Worm (Caenorhabditis elegans) whole organism, midembryonic: ENCODE data around the gene T13F2.6.

Experiments used
- flt-1 ChIP-seq: fragments of 200-800 bp; sonication (Bioruptor generic); IDR thresholded peaks from 2 replicates; pipeline ENCODE4 v1.3.6; 2022; ENCODE audit warnings: missing genetic modification characterization, missing compliant biosample characterization
- ref-1 ChIP-seq: fragments of 200-800 bp; sonication (Bioruptor generic); conservative IDR thresholded peaks from 2 replicates; pipeline ENCODE4 v1.3.6; 2022; ENCODE audit warnings: missing genetic modification reagents, missing genetic modification characterization, missing compliant biosample characterization
- tab-1 ChIP-seq: fragments of 200-800 bp; sonication (Bioruptor generic); IDR thresholded peaks from 2 replicates; pipeline ENCODE4 v1.3.6; 2022; ENCODE audit warnings: missing genetic modification characterization, missing compliant biosample characterization

- TF ChIP-seq flt-1 (GFP tag; lab: Robert Waterston, UW) = no peak
- TF ChIP-seq tab-1 (GFP tag; lab: Robert Waterston, UW) = no peak
- TF ChIP-seq ref-1 (GFP tag; lab: Robert Waterston, UW) = no peak
Observed at ce11 chrIV:9803544-9803943, 25.4 kb downstream of the T13F2.6 start.
